Fruit fly (Drosophila melanogaster): ENCODE data around the gene btl.

DNA sequence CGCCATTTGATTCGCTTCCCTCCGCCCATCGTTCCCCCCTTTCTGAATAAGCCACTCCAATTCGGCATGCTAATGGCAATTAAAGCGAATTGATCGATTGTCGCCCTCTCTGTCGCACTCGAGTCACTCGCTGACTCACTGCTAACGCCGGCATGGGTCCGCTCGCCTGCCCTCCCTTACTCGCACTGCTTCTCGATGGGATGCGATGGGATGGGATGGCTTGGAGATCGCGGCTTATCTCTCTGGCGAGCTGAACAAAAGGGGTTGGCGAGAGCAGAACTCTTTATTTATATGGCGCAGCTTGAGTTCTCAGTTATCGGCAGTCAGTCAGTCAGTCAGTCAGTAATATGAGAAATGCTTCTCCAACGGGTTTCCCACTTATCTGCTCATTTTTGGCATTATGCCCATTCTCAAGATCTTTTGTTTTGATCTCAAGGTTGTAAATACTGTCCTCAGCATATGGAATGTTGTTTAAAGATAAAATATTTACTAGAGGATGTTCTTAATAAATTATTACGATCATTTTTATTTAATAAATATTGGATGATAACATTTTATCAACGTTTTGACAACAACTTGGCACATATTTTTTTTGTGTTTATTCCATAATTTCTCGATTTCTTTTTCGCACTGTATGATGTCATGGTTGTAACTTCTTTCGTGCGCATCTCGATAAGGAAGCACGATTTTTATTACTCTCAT is 19.6 kb upstream of the btl start:
- no peak for TF ChIP-seq fru (optimal IDR thresholded peaks at IDR 0.05)
- TF ChIP-seq CG1602 (GFP tag; optimal IDR thresholded peaks at IDR 0.05) = no peak
- no peak for TF ChIP-seq Ravus (GFP tag; IDR thresholded peaks at IDR 0.05)
- 0 out of 3 replicates have a peak, but pooled peaks have one; percentile 6 for TF ChIP-seq Dbx (GFP tag; IDR thresholded peaks at IDR 0.05)
- TF ChIP-seq D19B (GFP tag; optimal IDR thresholded peaks at IDR 0.05) = no peak
- TF ChIP-seq CG10654 (GFP tag; optimal IDR thresholded peaks at IDR 0.05) = no peak
- TF ChIP-seq dati (GFP tag; IDR thresholded peaks at IDR 0.05) = no peak
- TF ChIP-seq corto (GFP tag; optimal IDR thresholded peaks at IDR 0.05) = no peak
- TF ChIP-seq chif (GFP tag; optimal IDR thresholded peaks at IDR 0.05) = no peak
- no peak for TF ChIP-seq CG3065 (GFP tag; optimal IDR thresholded peaks at IDR 0.05)
- no peak for TF ChIP-seq Drgx (GFP tag; IDR thresholded peaks at IDR 0.05)
- no peak for TF ChIP-seq CG16779 (GFP tag; IDR thresholded peaks at IDR 0.05)
- no peak for TF ChIP-seq nom (GFP tag; optimal IDR thresholded peaks at IDR 0.05)
